Worm (Caenorhabditis elegans): ENCODE data around the gene lurp-2.
A peak's percentile ranks its signal among the peaks of the same experiment; 100 is the strongest.

Gene lurp-2

ce11 chrV:13468190-13468765 is 14.8 kb downstream of the lurp-2 start, which contains the start of the genes F25H9.6 and F25H9.7 (continued):
- TF ChIP-seq dmd-4 (tag; optimal IDR thresholded peaks at IDR 0.05; ENCODE audit: borderline replicate concordance) (peak; percentile 27), ceh-45 (GFP tag; IDR thresholded peaks at IDR 0.05) (no peak), pag-3 (tag; optimal IDR thresholded peaks at IDR 0.05; ENCODE audit: borderline replicate concordance) (peak; percentile 17), npax-4 (tag; optimal IDR thresholded peaks at IDR 0.05) (no peak), K09A11.1 (tag; optimal IDR thresholded peaks at IDR 0.05; ENCODE audit: insufficient read depth) (no peak), K02D7.2 (tag; optimal IDR thresholded peaks at IDR 0.05) (no peak), unc-55 (GFP tag; optimal IDR thresholded peaks at IDR 0.05) (no peak), syd-9 (tag; optimal IDR thresholded peaks at IDR 0.05) (peak; percentile 7), pha-4 (tag; optimal IDR thresholded peaks at IDR 0.05) (no peak), ceh-18 (tag; optimal IDR thresholded peaks at IDR 0.05) (peak; percentile 33), tbx-2 (tag; optimal IDR thresholded peaks at IDR 0.05) (peak; percentile 95), lim-6 (tag; optimal IDR thresholded peaks at IDR 0.05) (peak; percentile 86), ama-1 (optimal IDR thresholded peaks at IDR 0.05) (no peak), sdc-2 (tag; optimal IDR thresholded peaks at IDR 0.05) (peak; percentile 41), ahr-1 (tag; optimal IDR thresholded peaks at IDR 0.05) (peak; percentile 53), C38D4.7 (GFP tag; optimal IDR thresholded peaks at IDR 0.05) (no peak), zip-5 (tag; optimal IDR thresholded peaks at IDR 0.05) (peak; percentile 91), ceh-22 (tag; optimal IDR thresholded peaks at IDR 0.05) (no peak), Y22D7AL.16 (tag; optimal IDR thresholded peaks at IDR 0.05) (no peak), gmeb-2 (tag; optimal IDR thresholded peaks at IDR 0.05) (no peak), ttx-3 (tag; optimal IDR thresholded peaks at IDR 0.05) (peak; percentile 28), che-1 (tag; optimal IDR thresholded peaks at IDR 0.05) (no peak), madf-2 (tag; optimal IDR thresholded peaks at IDR 0.05) (no peak), fkh-6 (tag; optimal IDR thresholded peaks at IDR 0.05) (peak; percentile 76), mec-3 (tag; optimal IDR thresholded peaks at IDR 0.05; ENCODE audit: borderline replicate concordance) (peak; percentile 92), unc-86 (tag; optimal IDR thresholded peaks at IDR 0.05) (peak; percentile 54), pax-1 (tag; optimal IDR thresholded peaks at IDR 0.05) (no peak), ref-2 (tag; optimal IDR thresholded peaks at IDR 0.05) (peak; percentile 94), ceh-30 (tag; optimal IDR thresholded peaks at IDR 0.05) (no peak), ceh-19 (GFP tag; optimal IDR thresholded peaks at IDR 0.05) (no peak), ceh-6 (GFP tag; optimal IDR thresholded peaks at IDR 0.05) (no peak), dve-1 (tag; optimal IDR thresholded peaks at IDR 0.05) (no peak), odd-2 (tag; optimal IDR thresholded peaks at IDR 0.05) (no peak), ceh-48 (tag; optimal IDR thresholded peaks at IDR 0.05) (no peak), nhr-11 (tag; optimal IDR thresholded peaks at IDR 0.05) (no peak), sox-4 (tag; optimal IDR thresholded peaks at IDR 0.05) (no peak), nfya-1 (tag; optimal IDR thresholded peaks at IDR 0.05) (peak; percentile 12), hlh-8 (tag; optimal IDR thresholded peaks at IDR 0.05) (peak; percentile 92), ceh-14 (tag; optimal IDR thresholded peaks at IDR 0.05) (peak; percentile 76), fkh-10 (GFP tag; optimal IDR thresholded peaks at IDR 0.05) (no peak), fax-1 (tag; optimal IDR thresholded peaks at IDR 0.05) (peak; percentile 79), hlh-15 (tag; optimal IDR thresholded peaks at IDR 0.05) (peak; percentile 71), ceh-24 (tag; optimal IDR thresholded peaks at IDR 0.05) (no peak), elt-2 (tag; optimal IDR thresholded peaks at IDR 0.05) (peak; percentile 64), elt-4 (tag; optimal IDR thresholded peaks at IDR 0.05) (no peak)

Measured in whole organism, late embryonic.